Fruit fly (Drosophila melanogaster): ENCODE measurements around the gene CG8773.

dm6 chr3R:13305318-13305899 lies 10.9 kb downstream of the CG8773 start:
- TF ChIP-seq CG11902 (GFP tag; optimal IDR thresholded peaks at IDR 0.05) (peak; percentile 59), CG4318 (GFP tag; optimal IDR thresholded peaks at IDR 0.05) (peak; percentile 87), CG11762 (GFP tag; optimal IDR thresholded peaks at IDR 0.05; ENCODE audit: insufficient read depth) (peak; percentile 82), achi (GFP tag; optimal IDR thresholded peaks at IDR 0.05) (peak; percentile 90), cyc (GFP tag; optimal IDR thresholded peaks at IDR 0.05) (peak; percentile 61), CG1621 (tag; optimal IDR thresholded peaks at IDR 0.05) (peak; percentile 40), CG8632 (GFP tag; optimal IDR thresholded peaks at IDR 0.05) (peak; percentile 89), dac (GFP tag; optimal IDR thresholded peaks at IDR 0.05) (peak; percentile 43), OdsH (GFP tag; optimal IDR thresholded peaks at IDR 0.05) (peak; percentile 87)

Measured in whole organism, prepupa.